Fruit fly (Drosophila melanogaster) S2 (cell line): ENCODE results near the gene CG17321.

Experiments
- CG8478 ChIP-seq: fragments of >200 bp; optimal IDR thresholded peaks from 2 replicates; lab custom pipeline; 2018
- CTCF ChIP-seq, 2 experiments: fragments of >200 bp; optimal IDR thresholded peaks; 2 replicates each; lab custom pipeline; 2018

- TF ChIP-seq CTCF (optimal IDR thresholded peaks at IDR 0.05; lab: Kevin White, UChicago) (no peak), CG8478 (no peak)
These were observed 35.5 kb upstream of the CG17321 start for dm6 chr2L:18809486-18809885.
